Worm (Caenorhabditis elegans) whole organism, L2 larva: ENCODE measurements around the gene mel-46.

Experiments used
- R02D3.7 ChIP-seq: fragments of 150-350 bp; optimal IDR thresholded peaks from 2 replicates; lab custom pipeline; 2014; ENCODE audit warnings: missing biosample characterization, missing genetic modification characterization
- egl-27 ChIP-seq: sonication (generic microtip); optimal IDR thresholded peaks from 3 replicates; lab custom pipeline; 2017; ENCODE audit warnings: missing biosample characterization, missing genetic modification reagents, missing genetic modification characterization
- fos-1 ChIP-seq: fragments of 150-350 bp; optimal IDR thresholded peaks from 2 replicates; lab custom pipeline; 2014; ENCODE audit warnings: missing biosample characterization, missing genetic modification characterization
- lin-13 ChIP-seq: fragments of 150-350 bp; optimal IDR thresholded peaks from 2 replicates; lab custom pipeline; 2014; ENCODE audit warnings: missing biosample characterization, missing genetic modification reagents, missing genetic modification characterization
- nhr-11 ChIP-seq: fragments of 150-350 bp; optimal IDR thresholded peaks from 2 replicates; lab custom pipeline; 2014; ENCODE audit warnings: missing biosample characterization, missing genetic modification characterization
- nhr-12 ChIP-seq: fragments of 150-350 bp; optimal IDR thresholded peaks from 2 replicates; lab custom pipeline; 2014; ENCODE audit warnings: missing biosample characterization, missing genetic modification characterization
- nhr-23 ChIP-seq: fragments of 150-350 bp; optimal IDR thresholded peaks from 2 replicates; lab custom pipeline; 2014; ENCODE audit warnings: missing biosample characterization, missing genetic modification reagents, missing genetic modification characterization
- nhr-237 ChIP-seq: fragments of 150-350 bp; optimal IDR thresholded peaks from 2 replicates; lab custom pipeline; 2014; ENCODE audit warnings: missing biosample characterization, missing genetic modification characterization
- nhr-6 ChIP-seq: fragments of 150-350 bp; optimal IDR thresholded peaks from 2 replicates; lab custom pipeline; 2014; ENCODE audit warnings: missing biosample characterization, missing genetic modification characterization
- snpc-4 ChIP-seq: fragments of 150-350 bp; optimal IDR thresholded peaks from 2 replicates; lab custom pipeline; 2014; ENCODE audit warnings: missing biosample characterization, missing genetic modification characterization
- unc-39 ChIP-seq: fragments of 150-350 bp; optimal IDR thresholded peaks from 2 replicates; lab custom pipeline; 2014; ENCODE audit warnings: missing biosample characterization, missing genetic modification characterization
- zag-1 ChIP-seq: fragments of 150-350 bp; optimal IDR thresholded peaks from 2 replicates; lab custom pipeline; 2014; ENCODE audit warnings: missing biosample characterization, missing genetic modification characterization
- ztf-11 ChIP-seq: sonication (generic microtip); optimal IDR thresholded peaks from 2 replicates; lab custom pipeline; 2017; ENCODE audit warnings: missing biosample characterization, missing genetic modification characterization

DNA sequence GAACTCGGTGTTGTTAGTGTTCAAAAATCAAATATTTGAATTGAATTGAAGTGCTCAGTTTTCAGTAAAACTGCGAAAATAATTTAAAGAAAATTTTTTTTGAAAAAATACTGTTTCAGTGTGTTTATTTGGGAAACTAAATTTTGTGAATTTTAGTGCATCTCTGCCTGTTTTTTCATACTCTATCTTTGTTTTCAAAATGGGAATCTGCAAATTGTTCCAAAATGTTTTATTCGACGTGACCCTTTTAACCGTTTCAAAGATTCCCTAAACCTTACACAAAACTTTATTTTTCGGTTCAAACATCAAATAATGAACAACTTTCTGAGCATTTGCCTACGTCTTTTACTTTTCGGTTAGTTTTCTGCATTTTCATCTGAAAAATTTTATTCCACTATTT is 33.4 kb downstream of the mel-46 start, which contains the start of gene Y116A8A.7:
- TF ChIP-seq nhr-6 (tag; lab: Kevin White, UChicago), result no peak
- no peak for TF ChIP-seq zag-1 (tag; lab: Kevin White, UChicago)
- TF ChIP-seq fos-1 (tag; lab: Kevin White, UChicago), result no peak
- TF ChIP-seq unc-39 (tag; lab: Kevin White, UChicago), result no peak
- no peak for TF ChIP-seq ztf-11 (tag; lab: Kevin White, UChicago)
- no peak for TF ChIP-seq R02D3.7 (tag; lab: Kevin White, UChicago)
- TF ChIP-seq nhr-237 (tag; lab: Kevin White, UChicago), result no peak
- no peak for TF ChIP-seq lin-13 (GFP tag; lab: Kevin White, UChicago)
- no peak for TF ChIP-seq egl-27
- no peak for TF ChIP-seq nhr-23
- no peak for TF ChIP-seq snpc-4 (tag; lab: Kevin White, UChicago)
- no peak for TF ChIP-seq nhr-12 (tag; lab: Kevin White, UChicago)
- no peak for TF ChIP-seq nhr-11
